Worm (Caenorhabditis elegans): ENCODE data around the gene dab-1.

ce11 chrII:8174148-8174547 lies 48.0 kb upstream of the dab-1 start:
- no peak for TF ChIP-seq zag-1 (tag; optimal IDR thresholded peaks at IDR 0.05)
- TF ChIP-seq aly-2 (tag; optimal IDR thresholded peaks at IDR 0.05), result no peak
- no peak for TF ChIP-seq blmp-1 (tag; optimal IDR thresholded peaks at IDR 0.05; ENCODE audit: insufficient read depth)
- TF ChIP-seq unc-62 (GFP tag; optimal IDR thresholded peaks at IDR 0.05), result no peak
- no peak for TF ChIP-seq gmeb-1 (tag; optimal IDR thresholded peaks at IDR 0.05)
- no peak for TF ChIP-seq skn-1 (tag; optimal IDR thresholded peaks at IDR 0.05)
- no peak for TF ChIP-seq lin-13 (GFP tag; optimal IDR thresholded peaks at IDR 0.05)
- TF ChIP-seq ama-1 (optimal IDR thresholded peaks at IDR 0.05), result no peak
- TF ChIP-seq nhr-11 (tag; optimal IDR thresholded peaks at IDR 0.05), result no peak

Measured in whole organism, L2 larva.